Fruit fly (Drosophila melanogaster) S2 (cell line): ENCODE data around the gene lawc.

Experiments
- CG8478 ChIP-seq: fragments of >200 bp; optimal IDR thresholded peaks from 2 replicates; lab custom pipeline; 2018
- CTCF ChIP-seq, 2 experiments: fragments of >200 bp; optimal IDR thresholded peaks; 2 replicates each; lab custom pipeline; 2018

DNA sequence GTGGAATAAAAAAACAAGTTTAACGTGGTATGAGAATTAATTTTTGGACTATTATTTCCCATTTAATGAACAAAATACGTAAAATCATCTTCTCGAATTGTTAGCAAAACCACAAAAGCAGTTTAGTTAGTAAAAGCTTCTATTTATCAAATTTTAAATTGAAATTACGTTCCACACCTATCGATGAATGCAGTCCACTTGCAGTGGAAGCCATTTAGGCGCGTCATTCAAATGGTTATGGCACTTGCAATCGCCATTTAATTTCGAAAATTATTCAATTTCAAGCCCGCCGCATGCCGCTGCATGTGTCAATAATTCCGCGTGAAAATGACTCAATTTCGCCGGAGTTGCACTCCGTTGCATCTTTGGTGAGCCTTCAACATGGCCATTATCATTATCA lies 31.5 kb upstream of the lawc start:
- no peak for TF ChIP-seq CG8478
- TF ChIP-seq CTCF (optimal IDR thresholded peaks at IDR 0.05; lab: Kevin White, UChicago), result no peak
